Fruit fly (Drosophila melanogaster) ovary, adult (tissue): ENCODE data around the gene CG31183.
"Not testable (repeated sequence)": the region's sequence is repeated elsewhere in the genome, so short reads cannot be mapped to it uniquely, and the experiment has no call there.

Experiments used
- CG17801 ChIP-seq: fragments of 200-800 bp; optimal IDR thresholded peaks from 2 replicates; lab custom pipeline; 2019; ENCODE audit warnings: missing biosample characterization, mild to moderate bottlenecking, missing genetic modification characterization, moderate library complexity; ENCODE audit not compliant: partially characterized antibody

Gene CG31183

dm6 chr3R:15875611-15876010 lies at the start of gene CG31183:
TSS of gene CG31183 (minus strand) at chr3R:15875939.
- TF ChIP-seq CG17801 (GFP tag; lab: Kevin White, UChicago), result no peak

dm6 chr3R:15925329-15925728 lies 49.6 kb upstream of the CG31183 start, which contains the start of gene CG34276:
TSS of gene CG34276 (plus strand) at chr3R:15925629.
- TF ChIP-seq CG17801 (GFP tag; lab: Kevin White, UChicago), result no peak

- no peak for TF ChIP-seq CG17801 (GFP tag; lab: Kevin White, UChicago)
Observed at dm6 chr3R:15922622-15923574, 47.2 kb upstream of the CG31183 start.

dm6 chr3R:15921747-15922146 lies 46.0 kb upstream of the CG31183 start:
- no peak for TF ChIP-seq CG17801 (GFP tag; lab: Kevin White, UChicago)

- TF ChIP-seq CG17801 (GFP tag; lab: Kevin White, UChicago), result no peak
Observed at dm6 chr3R:15920751-15921156, 45.0 kb upstream of the CG31183 start, which contains the start of gene Fbxl7. TSS of gene Fbxl7 (plus strand) at chr3R:15920898.

- TF ChIP-seq CG17801 (GFP tag; lab: Kevin White, UChicago), result no peak
Observed at dm6 chr3R:15920229-15920533, 44.4 kb upstream of the CG31183 start.

dm6 chr3R:15919367-15920228 lies 43.9 kb upstream of the CG31183 start:
- TF ChIP-seq CG17801 (GFP tag; lab: Kevin White, UChicago), result no peak

- no peak for TF ChIP-seq CG17801 (GFP tag; lab: Kevin White, UChicago)
Observed at dm6 chr3R:15917907-15918306, 42.2 kb upstream of the CG31183 start, which contains the start of gene CG45105. TSS of gene CG45105 (minus strand) at chr3R:15918007.

dm6 chr3R:15913231-15913630 lies 37.5 kb upstream of the CG31183 start:
- TF ChIP-seq CG17801 (GFP tag; lab: Kevin White, UChicago), result no peak

- not testable (repeated sequence) for TF ChIP-seq CG17801 (GFP tag; lab: Kevin White, UChicago)
Observed at dm6 chr3R:15908098-15908497, 32.4 kb upstream of the CG31183 start, which contains the start of gene EndoU. TSS of gene EndoU (plus strand) at chr3R:15908398.

dm6 chr3R:15904543-15904942 lies 28.8 kb upstream of the CG31183 start, which contains the start of gene glob1:
TSS of gene glob1 (minus strand) at chr3R:15904643.
- not testable (repeated sequence) for TF ChIP-seq CG17801 (GFP tag; lab: Kevin White, UChicago)

dm6 chr3R:15899650-15900049 lies 23.9 kb upstream of the CG31183 start:
- no peak for TF ChIP-seq CG17801 (GFP tag; lab: Kevin White, UChicago)

dm6 chr3R:15898302-15898701 lies 22.6 kb upstream of the CG31183 start:
- no peak for TF ChIP-seq CG17801 (GFP tag; lab: Kevin White, UChicago)

dm6 chr3R:15895978-15896377 lies 20.2 kb upstream of the CG31183 start, which contains the start of gene CG14877:
TSS of gene CG14877 (minus strand) at chr3R:15896078.
- TF ChIP-seq CG17801 (GFP tag; lab: Kevin White, UChicago), result no peak
